Worm (Caenorhabditis elegans) whole organism, L2 larva: ENCODE measurements around the gene Y43F8B.9.

ENCODE experiments used
- ZK546.5 ChIP-seq: sonication (generic microtip); optimal IDR thresholded peaks from 2 replicates; lab custom pipeline; 2017; ENCODE audit warnings: missing biosample characterization, missing genetic modification characterization
- alr-1 ChIP-seq: fragments of 150-350 bp; optimal IDR thresholded peaks from 2 replicates; lab custom pipeline; 2014; ENCODE audit warnings: missing biosample characterization, missing genetic modification characterization
- aly-2 ChIP-seq: fragments of 150-350 bp; optimal IDR thresholded peaks from 2 replicates; lab custom pipeline; 2014; ENCODE audit warnings: missing biosample characterization, missing genetic modification characterization
- ama-1 ChIP-seq: fragments of 150-350 bp; optimal IDR thresholded peaks from 2 replicates; lab custom pipeline; 2018; ENCODE audit warnings: inconsistent platforms
- ceh-16 ChIP-seq: fragments of 150-350 bp; optimal IDR thresholded peaks from 2 replicates; lab custom pipeline; 2014; ENCODE audit warnings: missing biosample characterization, missing genetic modification characterization
- lin-39 ChIP-seq: fragments of 150-350 bp; optimal IDR thresholded peaks from 2 replicates; lab custom pipeline; 2014; ENCODE audit warnings: missing biosample characterization, missing genetic modification reagents, missing genetic modification characterization
- mab-5 ChIP-seq: fragments of 150-350 bp; optimal IDR thresholded peaks from 2 replicates; lab custom pipeline; 2014; ENCODE audit warnings: missing biosample characterization, missing genetic modification characterization
- mbf-1 ChIP-seq: sonication (generic microtip); optimal IDR thresholded peaks from 2 replicates; lab custom pipeline; 2017; ENCODE audit warnings: missing biosample characterization, missing genetic modification characterization
- nhr-12 ChIP-seq: fragments of 150-350 bp; optimal IDR thresholded peaks from 2 replicates; lab custom pipeline; 2014; ENCODE audit warnings: missing biosample characterization, missing genetic modification characterization
- nhr-23 ChIP-seq: fragments of 150-350 bp; optimal IDR thresholded peaks from 2 replicates; lab custom pipeline; 2014; ENCODE audit warnings: missing biosample characterization, missing genetic modification reagents, missing genetic modification characterization
- sma-3 ChIP-seq: sonication (generic microtip); optimal IDR thresholded peaks from 2 replicates; lab custom pipeline; 2016; ENCODE audit warnings: missing genetic modification reagents, missing genetic modification characterization, missing compliant biosample characterization
- unc-39 ChIP-seq: fragments of 150-350 bp; optimal IDR thresholded peaks from 2 replicates; lab custom pipeline; 2014; ENCODE audit warnings: missing biosample characterization, missing genetic modification characterization
- zag-1 ChIP-seq: fragments of 150-350 bp; optimal IDR thresholded peaks from 2 replicates; lab custom pipeline; 2014; ENCODE audit warnings: missing biosample characterization, missing genetic modification characterization

ce11 chrV:19436307-19436706 is 41.6 kb upstream of the Y43F8B.9 start, which contains the start of gene C25F9.14:
- TF ChIP-seq aly-2 (tag; lab: Kevin White, UChicago) (no peak), mbf-1 (no peak), ama-1 (no peak), nhr-12 (tag; lab: Kevin White, UChicago) (no peak), lin-39 (tag; lab: Kevin White, UChicago) (no peak), nhr-23 (tag; lab: Kevin White, UChicago) (no peak), unc-39 (no peak), ZK546.5 (no peak), sma-3 (GFP tag; lab: Kevin White, UChicago) (no peak), ceh-16 (tag; lab: Kevin White, UChicago) (no peak), alr-1 (no peak), mab-5 (no peak), zag-1 (tag; lab: Kevin White, UChicago) (no peak)
